Worm (Caenorhabditis elegans) whole organism, L2 larva: ENCODE data around the gene oac-23.

Source experiments
- F13H6.1 ChIP-seq: sonication (generic microtip); optimal IDR thresholded peaks from 2 replicates; lab custom pipeline; 2016; ENCODE audit warnings: missing genetic modification characterization, missing compliant biosample characterization
- R02D3.7 ChIP-seq: fragments of 150-350 bp; optimal IDR thresholded peaks from 2 replicates; lab custom pipeline; 2014; ENCODE audit warnings: missing biosample characterization, missing genetic modification characterization
- alr-1 ChIP-seq: fragments of 150-350 bp; optimal IDR thresholded peaks from 2 replicates; lab custom pipeline; 2014; ENCODE audit warnings: missing biosample characterization, missing genetic modification characterization
- aly-2 ChIP-seq: fragments of 150-350 bp; optimal IDR thresholded peaks from 2 replicates; lab custom pipeline; 2014; ENCODE audit warnings: missing biosample characterization, missing genetic modification characterization
- ama-1 ChIP-seq: fragments of 150-350 bp; optimal IDR thresholded peaks from 2 replicates; lab custom pipeline; 2018; ENCODE audit warnings: inconsistent platforms
- blmp-1 ChIP-seq: sonication (generic microtip); optimal IDR thresholded peaks from 2 replicates; lab custom pipeline; 2017; ENCODE audit warnings: missing genetic modification characterization, mild to moderate bottlenecking, missing compliant biosample characterization, antibody characterized with exemption, moderate library complexity; ENCODE audit not compliant: insufficient read depth
- ceh-16 ChIP-seq: fragments of 150-350 bp; optimal IDR thresholded peaks from 2 replicates; lab custom pipeline; 2014; ENCODE audit warnings: missing biosample characterization, missing genetic modification characterization
- crh-2 ChIP-seq: sonication (generic microtip); optimal IDR thresholded peaks from 2 replicates; lab custom pipeline; 2017; ENCODE audit warnings: missing biosample characterization, missing genetic modification characterization
- dmd-4 ChIP-seq: sonication (generic microtip); optimal IDR thresholded peaks from 2 replicates; lab custom pipeline; 2017; ENCODE audit warnings: missing biosample characterization, missing genetic modification characterization
- egl-27 ChIP-seq: sonication (generic microtip); optimal IDR thresholded peaks from 3 replicates; lab custom pipeline; 2017; ENCODE audit warnings: missing biosample characterization, missing genetic modification reagents, missing genetic modification characterization
- elt-1 ChIP-seq: fragments of 150-350 bp; optimal IDR thresholded peaks from 2 replicates; lab custom pipeline; 2014; ENCODE audit warnings: missing biosample characterization, missing genetic modification characterization
- fos-1 ChIP-seq: fragments of 150-350 bp; optimal IDR thresholded peaks from 2 replicates; lab custom pipeline; 2014; ENCODE audit warnings: missing biosample characterization, missing genetic modification characterization
- lin-11 ChIP-seq: fragments of 150-350 bp; sonication (generic microtip); optimal IDR thresholded peaks from 2 replicates; lab custom pipeline; 2014; ENCODE audit warnings: missing biosample characterization, missing genetic modification characterization, inconsistent platforms, mixed read lengths
- lin-39 ChIP-seq: fragments of 150-350 bp; optimal IDR thresholded peaks from 2 replicates; lab custom pipeline; 2014; ENCODE audit warnings: missing biosample characterization, missing genetic modification reagents, missing genetic modification characterization
- mab-5 ChIP-seq: fragments of 150-350 bp; optimal IDR thresholded peaks from 2 replicates; lab custom pipeline; 2014; ENCODE audit warnings: missing biosample characterization, missing genetic modification characterization
- mbf-1 ChIP-seq: sonication (generic microtip); optimal IDR thresholded peaks from 2 replicates; lab custom pipeline; 2017; ENCODE audit warnings: missing biosample characterization, missing genetic modification characterization
- nhr-10 ChIP-seq: sonication (generic microtip); optimal IDR thresholded peaks from 2 replicates; lab custom pipeline; 2017; ENCODE audit warnings: missing biosample characterization, missing genetic modification characterization
- nhr-11 ChIP-seq: fragments of 150-350 bp; optimal IDR thresholded peaks from 2 replicates; lab custom pipeline; 2014; ENCODE audit warnings: missing biosample characterization, missing genetic modification characterization
- nhr-12 ChIP-seq: fragments of 150-350 bp; optimal IDR thresholded peaks from 2 replicates; lab custom pipeline; 2014; ENCODE audit warnings: missing biosample characterization, missing genetic modification characterization
- nhr-129 ChIP-seq: fragments of 150-350 bp; optimal IDR thresholded peaks from 2 replicates; lab custom pipeline; 2014; ENCODE audit warnings: missing biosample characterization, missing genetic modification characterization
- nhr-23 ChIP-seq: fragments of 150-350 bp; optimal IDR thresholded peaks from 2 replicates; lab custom pipeline; 2014; ENCODE audit warnings: missing biosample characterization, missing genetic modification reagents, missing genetic modification characterization
- nhr-25 ChIP-seq: fragments of 150-350 bp; sonication (generic microtip); optimal IDR thresholded peaks from 3 replicates; lab custom pipeline; 2014; ENCODE audit warnings: missing biosample characterization, missing genetic modification characterization
- nhr-6 ChIP-seq: fragments of 150-350 bp; optimal IDR thresholded peaks from 2 replicates; lab custom pipeline; 2014; ENCODE audit warnings: missing biosample characterization, missing genetic modification characterization
- nhr-77 ChIP-seq: fragments of 150-350 bp; optimal IDR thresholded peaks from 2 replicates; lab custom pipeline; 2014; ENCODE audit warnings: missing biosample characterization, missing genetic modification characterization
- peb-1 ChIP-seq: fragments of 150-350 bp; optimal IDR thresholded peaks from 2 replicates; lab custom pipeline; 2014; ENCODE audit warnings: missing biosample characterization, missing genetic modification characterization
- sem-4 ChIP-seq: fragments of 150-350 bp; optimal IDR thresholded peaks from 2 replicates; lab custom pipeline; 2014; ENCODE audit warnings: missing biosample characterization, missing genetic modification reagents, missing genetic modification characterization
- skn-1 ChIP-seq: sonication (generic microtip); optimal IDR thresholded peaks from 2 replicates; lab custom pipeline; 2017; ENCODE audit warnings: missing biosample characterization, missing genetic modification characterization
- sma-3 ChIP-seq: sonication (generic microtip); optimal IDR thresholded peaks from 2 replicates; lab custom pipeline; 2016; ENCODE audit warnings: missing genetic modification reagents, missing genetic modification characterization, missing compliant biosample characterization
- sma-9 ChIP-seq, 2 experiments: fragments of 150-350 bp in 1 of 2; sonication (generic microtip) in 1 of 2; optimal IDR thresholded peaks; 2 replicates each; lab custom pipeline; 2014 to 2016; ENCODE audit warnings: missing genetic modification characterization in 2 of 2, mild to moderate bottlenecking in 1 of 2, missing biosample characterization in 1 of 2, missing compliant biosample characterization in 1 of 2, missing genetic modification reagents in 1 of 2, moderate library complexity in 1 of 2
- unc-39 ChIP-seq: fragments of 150-350 bp; optimal IDR thresholded peaks from 2 replicates; lab custom pipeline; 2014; ENCODE audit warnings: missing biosample characterization, missing genetic modification characterization
- unc-55 ChIP-seq: fragments of 150-350 bp; sonication (generic microtip); optimal IDR thresholded peaks from 3 replicates; lab custom pipeline; 2014; ENCODE audit warnings: missing biosample characterization, missing genetic modification reagents, missing genetic modification characterization
- unc-62 ChIP-seq: fragments of 150-350 bp; optimal IDR thresholded peaks from 2 replicates; lab custom pipeline; 2014; ENCODE audit warnings: missing biosample characterization, missing genetic modification reagents, missing genetic modification characterization
- zag-1 ChIP-seq: fragments of 150-350 bp; optimal IDR thresholded peaks from 2 replicates; lab custom pipeline; 2014; ENCODE audit warnings: missing biosample characterization, missing genetic modification characterization
- ztf-11 ChIP-seq: sonication (generic microtip); optimal IDR thresholded peaks from 2 replicates; lab custom pipeline; 2017; ENCODE audit warnings: missing biosample characterization, missing genetic modification characterization
- ztf-4 ChIP-seq: fragments of 150-350 bp; optimal IDR thresholded peaks from 2 replicates; lab custom pipeline; 2014; ENCODE audit warnings: missing biosample characterization, missing genetic modification characterization

The oac-23 gene

ce11 chrIV:3881119-3881518 lies at the start of gene oac-23, which contains the start of gene F37C4.8:
Gene oac-23 (plus strand): TSS chrIV:3881441.
Gene F37C4.8 (minus strand): TSS chrIV:3881219.
- no peak for TF ChIP-seq lin-11 (tag; lab: Kevin White, UChicago)
- TF ChIP-seq nhr-10 (tag; lab: Kevin White, UChicago), result no peak

- TF ChIP-seq R02D3.7, result no peak
- no peak for TF ChIP-seq ceh-16 (tag; lab: Kevin White, UChicago)
Observed at ce11 chrIV:3832040-3832439, 49.2 kb upstream of the oac-23 start.

ce11 chrIV:3833778-3834177 lies 47.5 kb upstream of the oac-23 start:
- no peak for TF ChIP-seq skn-1 (tag; lab: Kevin White, UChicago)
- TF ChIP-seq dmd-4, result no peak
- no peak for TF ChIP-seq unc-39 (tag; lab: Kevin White, UChicago)
- no peak for TF ChIP-seq nhr-11 (tag; lab: Kevin White, UChicago)
- no peak for TF ChIP-seq lin-11 (tag; lab: Kevin White, UChicago)
- no peak for TF ChIP-seq fos-1 (tag; lab: Kevin White, UChicago)
- TF ChIP-seq sma-3 (GFP tag; lab: Kevin White, UChicago), result no peak
- no peak for TF ChIP-seq peb-1 (tag; lab: Kevin White, UChicago)
- TF ChIP-seq mab-5 (tag; lab: Kevin White, UChicago), result no peak
- TF ChIP-seq nhr-23, result no peak
- no peak for TF ChIP-seq mbf-1
- no peak for TF ChIP-seq sem-4 (tag; lab: Kevin White, UChicago)
- no peak for TF ChIP-seq ceh-16 (tag; lab: Kevin White, UChicago)
- no peak for TF ChIP-seq nhr-129 (tag; lab: Kevin White, UChicago)
- no peak for TF ChIP-seq nhr-10 (tag; lab: Kevin White, UChicago)
- no peak for TF ChIP-seq blmp-1 (tag; lab: Kevin White, UChicago)

ce11 chrIV:3835065-3835464 lies 46.2 kb upstream of the oac-23 start, which contains the start of gene cal-3:
Gene cal-3 (minus strand): TSS chrIV:3835165.
- no peak for TF ChIP-seq F13H6.1 (tag; lab: Kevin White, UChicago)
- TF ChIP-seq nhr-6 (tag; lab: Kevin White, UChicago), result no peak
- no peak for TF ChIP-seq ceh-16 (tag; lab: Kevin White, UChicago)
- no peak for TF ChIP-seq R02D3.7
- no peak for TF ChIP-seq fos-1 (tag; lab: Kevin White, UChicago)
- TF ChIP-seq skn-1 (tag; lab: Kevin White, UChicago), result no peak
- no peak for TF ChIP-seq alr-1 (tag; lab: Kevin White, UChicago)
- TF ChIP-seq sem-4 (tag; lab: Kevin White, UChicago), result no peak
- TF ChIP-seq unc-62, result no peak
- TF ChIP-seq blmp-1 (tag; lab: Kevin White, UChicago), result no peak
- no peak for TF ChIP-seq unc-55 (GFP tag; lab: Kevin White, UChicago)
- no peak for TF ChIP-seq nhr-77 (tag; lab: Kevin White, UChicago)
- no peak for TF ChIP-seq lin-39 (tag; lab: Kevin White, UChicago)

ce11 chrIV:3838687-3839086 lies 42.6 kb upstream of the oac-23 start:
- TF ChIP-seq sma-3 (GFP tag; lab: Kevin White, UChicago) (no peak), blmp-1 (tag; lab: Kevin White, UChicago) (no peak), ceh-16 (tag; lab: Kevin White, UChicago) (no peak), nhr-11 (tag; lab: Kevin White, UChicago) (no peak), R02D3.7 (no peak), nhr-25 (tag; lab: Kevin White, UChicago) (no peak), ztf-4 (no peak), nhr-10 (tag; lab: Kevin White, UChicago) (no peak), unc-55 (GFP tag; lab: Kevin White, UChicago) (no peak)

ce11 chrIV:3839420-3839819 lies 41.8 kb upstream of the oac-23 start, which contains the start of gene F28F9.2:
Gene F28F9.2 (plus strand): TSS chrIV:3839720.
- TF ChIP-seq crh-2 (tag; lab: Kevin White, UChicago) (no peak), ama-1 (lab: Kevin White, UChicago) (no peak), egl-27 (tag; lab: Kevin White, UChicago) (no peak), alr-1 (tag; lab: Kevin White, UChicago) (no peak), mab-5 (tag; lab: Kevin White, UChicago) (no peak), sma-9 (GFP tag; optimal IDR thresholded peaks at IDR 0.05; lab: Kevin White, UChicago) (no peak), sma-9 (tag; optimal IDR thresholded peaks at IDR 0.05; lab: Kevin White, UChicago) (no peak), ceh-16 (tag; lab: Kevin White, UChicago) (no peak), nhr-12 (tag; lab: Kevin White, UChicago) (no peak), ztf-11 (no peak), zag-1 (tag; lab: Kevin White, UChicago) (no peak), sem-4 (tag; lab: Kevin White, UChicago) (no peak), aly-2 (tag; lab: Kevin White, UChicago) (no peak), elt-1 (tag; lab: Kevin White, UChicago) (no peak), mbf-1 (no peak)
